Worm (Caenorhabditis elegans) whole organism, L1 larva: ENCODE data around the gene srh-70.
A peak's percentile ranks its signal among the peaks of the same experiment; 100 is the strongest.

Source experiments
- alr-1 ChIP-seq: fragments of 200-800 bp; sonication (Bioruptor generic); optimal IDR thresholded peaks from 2 replicates; lab custom pipeline; 2018; ENCODE audit warnings: borderline replicate concordance, mild to moderate bottlenecking, missing genetic modification characterization, missing compliant biosample characterization
- dsc-1 ChIP-seq: sonication (generic microtip); optimal IDR thresholded peaks from 2 replicates; lab custom pipeline; 2016; ENCODE audit warnings: mild to moderate bottlenecking, missing genetic modification characterization, missing compliant biosample characterization
- efl-1 ChIP-seq, 4 experiments: fragments of 150-350 bp; optimal IDR thresholded peaks in 3 of 4; peaks in 1 of 4; 1 replicate in 1 of 4; 2 replicates in 3 of 4; lab custom pipeline; 2014; ENCODE audit warnings: missing biosample characterization in 2 of 4, missing genetic modification characterization in 2 of 4, missing genetic modification reagents in 2 of 4
- egl-13 ChIP-seq: sonication (generic microtip); optimal IDR thresholded peaks from 2 replicates; lab custom pipeline; 2016; ENCODE audit warnings: missing genotype, missing genetic modification reagents, missing genetic modification characterization, missing compliant biosample characterization
- ets-5 ChIP-seq: fragments of 200-800 bp; sonication (Bioruptor generic); IDR thresholded peaks from 2 replicates; pipeline ENCODE4 v1.3.6; 2022; ENCODE audit warnings: missing genetic modification characterization, missing compliant biosample characterization
- lin-14 ChIP-seq: fragments of 200-800 bp; sonication (Bioruptor generic); optimal IDR thresholded peaks from 2 replicates; lab custom pipeline; 2018; ENCODE audit warnings: mild to moderate bottlenecking, missing genetic modification characterization, moderate library complexity, missing compliant biosample characterization
- nhr-19 ChIP-seq: fragments of 200-800 bp; sonication (Bioruptor generic); conservative IDR thresholded peaks from 2 replicates; pipeline ENCODE4 v1.3.6; 2022; ENCODE audit warnings: missing genetic modification characterization, missing compliant biosample characterization
- nhr-28 ChIP-seq: fragments of 150-350 bp; optimal IDR thresholded peaks from 2 replicates; lab custom pipeline; 2014; ENCODE audit warnings: missing biosample characterization, missing genetic modification characterization
- nhr-77 ChIP-seq: fragments of 150-350 bp; optimal IDR thresholded peaks from 2 replicates; lab custom pipeline; 2014; ENCODE audit warnings: missing biosample characterization, missing genetic modification characterization
- sptf-1 ChIP-seq: fragments of 150-350 bp; optimal IDR thresholded peaks from 2 replicates; lab custom pipeline; 2014; ENCODE audit warnings: missing biosample characterization, missing genetic modification characterization
- unc-30 ChIP-seq: sonication (generic microtip); optimal IDR thresholded peaks from 2 replicates; lab custom pipeline; 2017; ENCODE audit warnings: missing biosample characterization, missing genetic modification characterization
- unc-98 ChIP-seq: fragments of 200-800 bp; sonication (Bioruptor generic); IDR thresholded peaks from 2 replicates; pipeline ENCODE4 v1.3.6; 2022; ENCODE audit warnings: missing genetic modification characterization, missing compliant biosample characterization

srh-70 gene

ce11 chrII:12480811-12481210 is 37.8 kb downstream of the srh-70 start, which contains the start of gene arrd-9:
Gene arrd-9 (minus strand): TSS chrII:12480911.
- no peak for TF ChIP-seq nhr-19 (GFP tag; lab: Robert Waterston, UW)
- no peak for TF ChIP-seq egl-13 (tag; lab: Kevin White, UChicago)
- TF ChIP-seq dsc-1 (tag; lab: Kevin White, UChicago): no peak
- TF ChIP-seq sptf-1 (tag; lab: Kevin White, UChicago): no peak
- no peak for TF ChIP-seq ets-5 (GFP tag; lab: Robert Waterston, UW)
- TF ChIP-seq unc-30: no peak
- TF ChIP-seq lin-14 (GFP tag; lab: Kevin White, UChicago): no peak

DNA sequence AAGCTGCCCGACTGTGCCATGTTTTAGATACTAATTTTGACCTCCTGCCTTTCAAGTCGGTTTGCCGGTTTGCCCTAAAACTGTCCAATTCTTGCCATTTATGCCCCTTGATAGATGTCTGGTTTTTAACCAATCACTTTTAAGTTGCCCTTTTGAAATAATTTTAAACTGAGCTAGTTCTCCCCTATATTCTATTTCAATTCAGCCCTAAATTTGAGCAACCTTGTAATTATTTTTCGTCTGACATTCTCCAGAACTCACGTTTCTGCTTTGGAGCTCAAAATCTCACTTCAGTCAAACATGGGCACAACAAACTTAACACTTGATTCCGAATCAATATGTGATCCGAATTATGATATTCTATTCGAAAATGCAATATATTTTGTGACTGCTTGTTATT is 45.3 kb downstream of the srh-70 start, which contains the start of gene srg-17:
TSS of gene srg-17 (plus strand) at position 301 of the 400 bp plus-strand sequence.
- TF ChIP-seq efl-1 (optimal IDR thresholded peaks at IDR 0.05; lab: Kevin White, UChicago): no peak
- TF ChIP-seq efl-1 (GFP tag; optimal IDR thresholded peaks at IDR 0.05 in 1 of 2; lab: Kevin White, UChicago): peak in 1 of 2 experiments; percentile 48
- no peak for TF ChIP-seq nhr-19 (GFP tag; lab: Robert Waterston, UW)
- TF ChIP-seq nhr-77 (tag; lab: Kevin White, UChicago): no peak

ce11 chrII:12471138-12471855 is 47.4 kb downstream of the srh-70 start, which contains the start of the genes F15A4.5 and phat-8:
Gene F15A4.5 (minus strand): TSS chrII:12471238.
Gene phat-8 (plus strand): TSS chrII:12471805.
- no peak for TF ChIP-seq nhr-28 (tag; lab: Kevin White, UChicago)
- TF ChIP-seq efl-1 (optimal IDR thresholded peaks at IDR 0.05; lab: Kevin White, UChicago): no peak
- TF ChIP-seq efl-1 (GFP tag; optimal IDR thresholded peaks at IDR 0.05 in 1 of 2; lab: Kevin White, UChicago): peak in 1 of 2 experiments; percentile 58

ce11 chrII:12467047-12467446 is 51.6 kb downstream of the srh-70 start, which contains the start of gene srg-16:
Gene srg-16 (plus strand): TSS chrII:12467133.
- no peak for TF ChIP-seq alr-1
- no peak for TF ChIP-seq unc-98 (GFP tag; lab: Robert Waterston, UW)
- TF ChIP-seq, all 84 proteins: peak for 0
